Worm (Caenorhabditis elegans) whole organism, young adult: Measurements from ENCODE around the gene F31D4.5.

Source experiments
- D2030.7 ChIP-seq: fragments of 200-800 bp; sonication (Bioruptor generic); IDR thresholded peaks from 2 replicates; pipeline ENCODE4 v1.3.6; 2022; ENCODE audit warnings: missing genetic modification reagents, missing genetic modification characterization, missing compliant biosample characterization
- F49E8.2 ChIP-seq: sonication (generic microtip); optimal IDR thresholded peaks from 3 replicates; lab custom pipeline; 2017; ENCODE audit warnings: missing genetic modification characterization, mild to moderate bottlenecking, missing compliant biosample characterization, antibody characterized with exemption, moderate library complexity; ENCODE audit not compliant: insufficient read depth
- F57C9.4 ChIP-seq: sonication (generic microtip); optimal IDR thresholded peaks from 2 replicates; lab custom pipeline; 2017; ENCODE audit warnings: mild to moderate bottlenecking, missing genetic modification characterization, missing compliant biosample characterization
- Y95B8A.8 ChIP-seq: fragments of 200-800 bp; sonication (Bioruptor generic); IDR thresholded peaks from 2 replicates; pipeline ENCODE4 v1.3.6; 2022; ENCODE audit warnings: missing genetic modification reagents, missing genetic modification characterization, missing compliant biosample characterization
- ZK185.1 ChIP-seq: sonication (generic microtip); optimal IDR thresholded peaks from 2 replicates; lab custom pipeline; 2016; ENCODE audit warnings: mild to moderate bottlenecking, missing genetic modification characterization, missing compliant biosample characterization; ENCODE audit not compliant: poor library complexity, severe bottlenecking
- ama-1 ChIP-seq, 3 experiments: fragments of 150-350 bp in 1 of 3; sonication (generic microtip) in 2 of 3; optimal IDR thresholded peaks; 2 replicates each; lab custom pipeline; 2014 to 2018; ENCODE audit warnings: missing biosample characterization in 2 of 3, missing genetic modification characterization in 2 of 3, missing genetic modification reagents in 2 of 3
- attf-6 ChIP-seq: fragments of 200-800 bp; sonication (Bioruptor generic); IDR thresholded peaks from 2 replicates; pipeline ENCODE4 v1.3.6; 2022; ENCODE audit warnings: missing genetic modification reagents, missing genetic modification characterization, missing compliant biosample characterization
- bed-1 ChIP-seq: fragments of 200-800 bp; sonication (Bioruptor generic); IDR thresholded peaks from 2 replicates; pipeline ENCODE4 v1.3.6; 2022; ENCODE audit warnings: missing genetic modification reagents, missing genetic modification characterization, missing compliant biosample characterization
- ccch-3 ChIP-seq: fragments of 200-800 bp; sonication (Bioruptor generic); optimal IDR thresholded peaks from 2 replicates; lab custom pipeline; 2018; ENCODE audit warnings: mild to moderate bottlenecking, missing genetic modification characterization, missing compliant biosample characterization
- ceh-100 ChIP-seq: fragments of 200-800 bp; sonication (Bioruptor generic); IDR thresholded peaks from 2 replicates; pipeline ENCODE4 v1.3.6; 2022; ENCODE audit warnings: missing genetic modification reagents, missing genetic modification characterization, missing compliant biosample characterization
- ceh-40 ChIP-seq: fragments of 200-800 bp; sonication (Bioruptor generic); IDR thresholded peaks from 2 replicates; pipeline ENCODE4 v1.3.6; 2022; ENCODE audit warnings: missing genetic modification characterization, missing compliant biosample characterization
- ceh-91 ChIP-seq: fragments of 200-800 bp; sonication (Bioruptor generic); IDR thresholded peaks from 2 replicates; pipeline ENCODE4 v1.3.6; 2022; ENCODE audit warnings: missing genetic modification reagents, missing genetic modification characterization, missing compliant biosample characterization
- chd-7 ChIP-seq: sonication (generic microtip); optimal IDR thresholded peaks from 2 replicates; lab custom pipeline; 2016; ENCODE audit warnings: mild to moderate bottlenecking, missing genetic modification characterization, moderate library complexity, missing compliant biosample characterization
- dox-1 ChIP-seq: fragments of 200-800 bp; sonication (Bioruptor generic); IDR thresholded peaks from 2 replicates; pipeline ENCODE4 v1.3.6; 2022; ENCODE audit warnings: missing genetic modification reagents, missing genetic modification characterization, missing compliant biosample characterization
- dpff-1 ChIP-seq: sonication (generic microtip); optimal IDR thresholded peaks from 2 replicates; lab custom pipeline; 2017; ENCODE audit warnings: mild to moderate bottlenecking, missing genetic modification characterization, missing compliant biosample characterization
- dpl-1 ChIP-seq: fragments of 150-350 bp; optimal IDR thresholded peaks from 2 replicates; lab custom pipeline; 2014; ENCODE audit warnings: missing biosample characterization, missing genetic modification reagents, missing genetic modification characterization
- egl-44 ChIP-seq: fragments of 200-800 bp; sonication (Bioruptor generic); IDR thresholded peaks from 2 replicates; pipeline ENCODE4 v1.3.6; 2022; ENCODE audit warnings: missing genetic modification reagents, missing genetic modification characterization, missing compliant biosample characterization
- fkh-3 ChIP-seq: sonication (generic microtip); optimal IDR thresholded peaks from 2 replicates; lab custom pipeline; 2016; ENCODE audit warnings: mild to moderate bottlenecking, missing genetic modification characterization, missing compliant biosample characterization
- hmg-1.2 ChIP-seq: fragments of 200-800 bp; sonication (Bioruptor generic); IDR thresholded peaks from 2 replicates; pipeline ENCODE4 v1.3.6; 2022; ENCODE audit warnings: missing genetic modification reagents, missing genetic modification characterization, missing compliant biosample characterization
- hmg-20 ChIP-seq: fragments of 200-800 bp; sonication (Bioruptor generic); IDR thresholded peaks from 2 replicates; pipeline ENCODE4 v1.3.6; 2022; ENCODE audit warnings: missing genetic modification reagents, missing genetic modification characterization, missing compliant biosample characterization
- let-607 ChIP-seq, 2 experiments: fragments of 200-800 bp in 1 of 2; sonication (Bioruptor generic) in 1 of 2; sonication (generic microtip) in 1 of 2; optimal IDR thresholded peaks; 2 replicates each; lab custom pipeline; 2016 to 2018; ENCODE audit warnings: mild to moderate bottlenecking in 2 of 2, missing compliant biosample characterization in 2 of 2, missing genetic modification characterization in 2 of 2, moderate library complexity in 2 of 2, missing genotype in 1 of 2
- lin-40 ChIP-seq: sonication (generic microtip); optimal IDR thresholded peaks from 2 replicates; lab custom pipeline; 2016; ENCODE audit warnings: missing genetic modification characterization, mild to moderate bottlenecking, missing compliant biosample characterization, missing genotype, missing genetic modification reagents
- lin-54 ChIP-seq: fragments of 200-800 bp; sonication (Bioruptor generic); optimal IDR thresholded peaks from 2 replicates; lab custom pipeline; 2018; ENCODE audit warnings: mild to moderate bottlenecking, missing genetic modification characterization, missing compliant biosample characterization
- lsy-27 ChIP-seq: sonication (generic microtip); optimal IDR thresholded peaks from 2 replicates; lab custom pipeline; 2017; ENCODE audit warnings: missing genetic modification characterization, mild to moderate bottlenecking, missing compliant biosample characterization, antibody characterized with exemption, missing genotype, borderline replicate concordance; ENCODE audit not compliant: insufficient read depth
- madf-10 ChIP-seq: sonication (generic microtip); optimal IDR thresholded peaks from 2 replicates; lab custom pipeline; 2016; ENCODE audit warnings: mild to moderate bottlenecking, missing genetic modification characterization, missing compliant biosample characterization
- madf-3 ChIP-seq: fragments of 200-800 bp; sonication (Bioruptor generic); IDR thresholded peaks from 2 replicates; pipeline ENCODE4 v1.3.6; 2022; ENCODE audit warnings: missing genetic modification reagents, missing genetic modification characterization, missing compliant biosample characterization
- madf-6 ChIP-seq: fragments of 200-800 bp; sonication (Bioruptor generic); IDR thresholded peaks from 2 replicates; pipeline ENCODE4 v1.3.6; 2022; ENCODE audit warnings: missing genetic modification reagents, missing genetic modification characterization, missing compliant biosample characterization
- mcd-1 ChIP-seq: fragments of 200-800 bp; sonication (Bioruptor generic); IDR thresholded peaks from 2 replicates; pipeline ENCODE4 v1.3.6; 2022; ENCODE audit warnings: missing genetic modification reagents, missing genetic modification characterization, missing compliant biosample characterization
- mel-28 ChIP-seq: sonication (generic microtip); optimal IDR thresholded peaks from 2 replicates; lab custom pipeline; 2016; ENCODE audit warnings: borderline replicate concordance, mild to moderate bottlenecking, missing genetic modification characterization, missing compliant biosample characterization
- mxl-1 ChIP-seq: sonication (generic microtip); optimal IDR thresholded peaks from 2 replicates; lab custom pipeline; 2016; ENCODE audit warnings: missing genetic modification characterization, missing compliant biosample characterization
- nfyb-1 ChIP-seq: fragments of 200-800 bp; sonication (Bioruptor generic); IDR thresholded peaks from 2 replicates; pipeline ENCODE4 v1.3.6; 2022; ENCODE audit warnings: missing genetic modification reagents, missing genetic modification characterization, missing compliant biosample characterization
- nhr-120 ChIP-seq: fragments of 200-800 bp; sonication (Bioruptor generic); IDR thresholded peaks from 2 replicates; pipeline ENCODE4 v1.3.6; 2022; ENCODE audit warnings: missing genetic modification characterization, missing compliant biosample characterization
- nhr-90 ChIP-seq: sonication (generic microtip); optimal IDR thresholded peaks from 2 replicates; lab custom pipeline; 2016; ENCODE audit warnings: missing genotype, mild to moderate bottlenecking, missing genetic modification characterization, missing compliant biosample characterization
- rec-8 ChIP-seq, 2 experiments: sonication (generic microtip); optimal IDR thresholded peaks; 2 replicates each; lab custom pipeline; 2016; ENCODE audit warnings: mild to moderate bottlenecking in 2 of 2, missing genetic modification characterization in 2 of 2, missing genetic modification reagents in 2 of 2, missing genotype in 2 of 2, missing biosample characterization in 1 of 2, missing compliant biosample characterization in 1 of 2, moderate library complexity in 1 of 2
- repo-1 ChIP-seq: sonication (generic microtip); optimal IDR thresholded peaks from 2 replicates; lab custom pipeline; 2017; ENCODE audit warnings: mild to moderate bottlenecking, missing genetic modification characterization, missing compliant biosample characterization
- rpc-1 ChIP-seq, 2 experiments: fragments of 150-350 bp in 1 of 2; sonication (generic microtip) in 1 of 2; optimal IDR thresholded peaks; 2 replicates each; lab custom pipeline; 2014 to 2018; ENCODE audit warnings: missing biosample characterization in 1 of 2, missing genetic modification characterization in 1 of 2, missing genetic modification reagents in 1 of 2, missing genotype in 1 of 2
- sdz-38 ChIP-seq: sonication (generic microtip); optimal IDR thresholded peaks from 2 replicates; lab custom pipeline; 2016; ENCODE audit warnings: missing genotype, missing genetic modification characterization, missing compliant biosample characterization
- sea-2 ChIP-seq: fragments of 200-800 bp; sonication (Bioruptor generic); IDR thresholded peaks from 2 replicates; pipeline ENCODE4 v1.3.6; 2022; ENCODE audit warnings: missing genetic modification characterization, missing compliant biosample characterization
- snpc-1.3 ChIP-seq: sonication (generic microtip); optimal IDR thresholded peaks from 2 replicates; lab custom pipeline; 2017; ENCODE audit warnings: missing genetic modification characterization, mild to moderate bottlenecking, missing compliant biosample characterization, antibody characterized with exemption, moderate library complexity, missing genotype, missing genetic modification reagents; ENCODE audit not compliant: insufficient read depth
- snpc-3.4 ChIP-seq: sonication (generic microtip); optimal IDR thresholded peaks from 2 replicates; lab custom pipeline; 2017; ENCODE audit warnings: missing genetic modification characterization, mild to moderate bottlenecking, missing compliant biosample characterization, antibody characterized with exemption, moderate library complexity, missing genotype, missing genetic modification reagents
- tbp1 ChIP-seq: fragments of 200-800 bp; sonication (Bioruptor generic); optimal IDR thresholded peaks from 2 replicates; lab custom pipeline; 2018; ENCODE audit warnings: mild to moderate bottlenecking, missing genetic modification characterization, missing compliant biosample characterization
- tbx-9 ChIP-seq: sonication (generic microtip); optimal IDR thresholded peaks from 2 replicates; lab custom pipeline; 2016; ENCODE audit warnings: borderline replicate concordance, missing genetic modification characterization, inconsistent platforms, missing compliant biosample characterization
- tlf-1 ChIP-seq: fragments of 200-800 bp; sonication (Bioruptor generic); optimal IDR thresholded peaks from 2 replicates; lab custom pipeline; 2018; ENCODE audit warnings: mild to moderate bottlenecking, missing genetic modification characterization, missing compliant biosample characterization
- zfh-2 ChIP-seq: fragments of 200-800 bp; sonication (Bioruptor generic); conservative IDR thresholded peaks from 2 replicates; pipeline ENCODE4 v1.3.6; 2022; ENCODE audit warnings: missing genetic modification reagents, missing genetic modification characterization, missing compliant biosample characterization
- zim-3 ChIP-seq: sonication (generic microtip); optimal IDR thresholded peaks from 2 replicates; lab custom pipeline; 2017; ENCODE audit warnings: mild to moderate bottlenecking, missing genetic modification characterization, moderate library complexity, missing compliant biosample characterization
- ztf-25 ChIP-seq: fragments of 200-800 bp; sonication (Bioruptor generic); IDR thresholded peaks from 2 replicates; pipeline ENCODE4 v1.3.6; 2022; ENCODE audit warnings: missing genetic modification reagents, missing genetic modification characterization, missing compliant biosample characterization
- ztf-3 ChIP-seq: fragments of 200-800 bp; sonication (Bioruptor generic); optimal IDR thresholded peaks from 2 replicates; lab custom pipeline; 2018; ENCODE audit warnings: mild to moderate bottlenecking, missing genetic modification characterization, missing compliant biosample characterization

Gene F31D4.5

ce11 chrV:20837765-20838164, 16.1 kb upstream of the F31D4.5 start, which contains the start of gene mrps-12:
Gene mrps-12, plus strand, starts transcription at chrV:20838080.
- TF ChIP-seq snpc-1.3 (tag; lab: Kevin White, UChicago) (no peak), D2030.7 (GFP tag; lab: Robert Waterston, UW) (0 out of 2 replicates have a peak, but pooled peaks have one; percentile 15), tbx-9 (tag; lab: Kevin White, UChicago) (no peak), bed-1 (GFP tag; lab: Robert Waterston, UW) (no peak), lin-54 (GFP tag; lab: Kevin White, UChicago) (no peak), nfyb-1 (no peak), madf-10 (no peak), dpff-1 (tag; lab: Kevin White, UChicago) (peak; percentile 20), ama-1 (optimal IDR thresholded peaks at IDR 0.05; lab: Kevin White, UChicago) (no peak), ama-1 (GFP tag; optimal IDR thresholded peaks at IDR 0.05; lab: Kevin White, UChicago) (no peak), snpc-3.4 (tag; lab: Kevin White, UChicago) (peak; percentile 23), zfh-2 (no peak), fkh-3 (tag; lab: Kevin White, UChicago) (no peak), nhr-90 (tag; lab: Kevin White, UChicago) (no peak), madf-6 (GFP tag; lab: Robert Waterston, UW) (peak; percentile 31; the same call in 1 of the 2 replicates), dpl-1 (GFP tag; lab: Kevin White, UChicago) (no peak), lsy-27 (tag; lab: Kevin White, UChicago) (no peak), ztf-3 (GFP tag; lab: Kevin White, UChicago) (no peak), hmg-1.2 (peak; percentile 90), tlf-1 (GFP tag; lab: Kevin White, UChicago) (no peak), mel-28 (tag; lab: Kevin White, UChicago) (no peak), chd-7 (tag; lab: Kevin White, UChicago) (no peak), hmg-20 (GFP tag; lab: Robert Waterston, UW) (no peak), ceh-100 (GFP tag; lab: Robert Waterston, UW) (no peak), let-607 (tag; optimal IDR thresholded peaks at IDR 0.05; lab: Kevin White, UChicago) (no peak), ztf-25 (GFP tag; lab: Robert Waterston, UW) (0 out of 2 replicates have a peak, but pooled peaks have one; percentile 19), tbp1 (no peak), dox-1 (GFP tag; lab: Robert Waterston, UW) (no peak), sdz-38 (tag; lab: Kevin White, UChicago) (no peak), rpc-1 (optimal IDR thresholded peaks at IDR 0.05; lab: Kevin White, UChicago) (no peak), rpc-1 (tag; optimal IDR thresholded peaks at IDR 0.05; lab: Kevin White, UChicago) (no peak), F49E8.2 (tag; lab: Kevin White, UChicago) (no peak), attf-6 (no peak), Y95B8A.8 (GFP tag; lab: Robert Waterston, UW) (no peak), madf-3 (GFP tag; lab: Robert Waterston, UW) (no peak), ceh-91 (GFP tag; lab: Robert Waterston, UW) (no peak), ccch-3 (no peak), egl-44 (GFP tag; lab: Robert Waterston, UW) (no peak), repo-1 (tag; lab: Kevin White, UChicago) (no peak), zim-3 (tag; lab: Kevin White, UChicago) (no peak), ZK185.1 (tag; lab: Kevin White, UChicago) (no peak), nhr-120 (no peak), mcd-1 (GFP tag; lab: Robert Waterston, UW) (peak; percentile 51), sea-2 (GFP tag; lab: Robert Waterston, UW) (peak; percentile 20; the same call in 1 of the 2 replicates), F57C9.4 (tag; lab: Kevin White, UChicago) (no peak), rec-8 (tag; optimal IDR thresholded peaks at IDR 0.05; lab: Kevin White, UChicago) (no peak), mxl-1 (tag; lab: Kevin White, UChicago) (no peak), ceh-40 (GFP tag; lab: Robert Waterston, UW) (no peak), lin-40 (no peak)
